Worm (Caenorhabditis elegans): ENCODE data around the gene F54D5.5.

- TF ChIP-seq elt-1 (tag; optimal IDR thresholded peaks at IDR 0.05; ENCODE audit: borderline replicate concordance, insufficient read depth): no peak
- no peak for TF ChIP-seq zip-8 (tag; optimal IDR thresholded peaks at IDR 0.05)
- no peak for TF ChIP-seq nhr-237 (tag; optimal IDR thresholded peaks at IDR 0.05)
Observed at ce11 chrII:11533716-11534115, 33.1 kb downstream of the F54D5.5 start, which contains the start of gene mdt-8.
